Worm (Caenorhabditis elegans) whole organism, midembryonic: ENCODE results near the gene R07E5.15.

Experiments used
- T22C8.4 ChIP-seq: fragments of 200-800 bp; sonication (Bioruptor generic); IDR thresholded peaks from 2 replicates; pipeline ENCODE4 v1.3.6; 2022; ENCODE audit warnings: missing genetic modification characterization, missing compliant biosample characterization
- cog-1 ChIP-seq: sonication (generic microtip); optimal IDR thresholded peaks from 2 replicates; lab custom pipeline; 2016; ENCODE audit warnings: missing genetic modification characterization, missing compliant biosample characterization
- flt-1 ChIP-seq: fragments of 200-800 bp; sonication (Bioruptor generic); IDR thresholded peaks from 2 replicates; pipeline ENCODE4 v1.3.6; 2022; ENCODE audit warnings: missing genetic modification characterization, missing compliant biosample characterization
- klf-2 ChIP-seq: fragments of 200-800 bp; sonication (Bioruptor generic); conservative IDR thresholded peaks from 2 replicates; pipeline ENCODE4 v1.3.6; 2022; ENCODE audit warnings: missing genetic modification reagents, missing genetic modification characterization, missing compliant biosample characterization
- med-1 ChIP-seq: sonication (generic microtip); optimal IDR thresholded peaks from 2 replicates; lab custom pipeline; 2017; ENCODE audit warnings: missing genetic modification characterization, mild to moderate bottlenecking, missing compliant biosample characterization, antibody characterized with exemption, missing genetic modification reagents; ENCODE audit not compliant: insufficient read depth
- ref-1 ChIP-seq: fragments of 200-800 bp; sonication (Bioruptor generic); conservative IDR thresholded peaks from 2 replicates; pipeline ENCODE4 v1.3.6; 2022; ENCODE audit warnings: missing genetic modification reagents, missing genetic modification characterization, missing compliant biosample characterization
- tab-1 ChIP-seq: fragments of 200-800 bp; sonication (Bioruptor generic); IDR thresholded peaks from 2 replicates; pipeline ENCODE4 v1.3.6; 2022; ENCODE audit warnings: missing genetic modification characterization, missing compliant biosample characterization
- ztf-29 ChIP-seq: fragments of 200-800 bp; sonication (Bioruptor generic); IDR thresholded peaks from 2 replicates; pipeline ENCODE4 v1.3.6; 2022; ENCODE audit warnings: missing genetic modification reagents, missing genetic modification characterization, missing compliant biosample characterization

DNA sequence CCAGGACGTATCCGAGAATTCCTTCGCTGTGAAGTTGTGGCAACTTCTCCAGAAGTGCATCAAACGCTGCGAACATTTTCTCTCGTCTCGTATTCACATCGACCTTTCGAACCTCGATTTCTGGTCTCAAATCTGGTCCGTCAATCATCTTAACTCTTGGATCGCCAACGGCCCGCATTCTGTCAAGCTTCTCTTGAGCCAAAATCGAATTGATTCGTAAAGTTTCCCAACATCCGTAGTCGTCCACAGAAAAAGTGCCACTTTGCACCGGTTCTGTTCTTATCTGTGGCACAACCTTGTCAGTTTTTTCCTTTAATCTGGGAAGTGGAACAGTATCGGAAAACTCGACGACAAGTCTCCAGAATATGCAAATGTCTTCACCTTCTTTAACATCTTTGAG lies 34.0 kb downstream of the R07E5.15 start:
- TF ChIP-seq klf-2 (no peak), ztf-29 (GFP tag; lab: Robert Waterston, UW) (no peak), tab-1 (GFP tag; lab: Robert Waterston, UW) (no peak), flt-1 (no peak), ref-1 (GFP tag; lab: Robert Waterston, UW) (no peak), cog-1 (tag; lab: Kevin White, UChicago) (no peak), T22C8.4 (GFP tag; lab: Robert Waterston, UW) (no peak), med-1 (GFP tag; lab: Kevin White, UChicago) (no peak)
